Worm (Caenorhabditis elegans) whole organism, late embryonic: ENCODE measurements around the gene oef-1.

Experiments
- C38D4.7 ChIP-seq: fragments of 200-800 bp; sonication (Bioruptor generic); optimal IDR thresholded peaks from 2 replicates; lab custom pipeline; 2018; ENCODE audit warnings: mild to moderate bottlenecking, missing genetic modification characterization, moderate library complexity, missing compliant biosample characterization
- F13H6.1 ChIP-seq: sonication (generic microtip); optimal IDR thresholded peaks from 2 replicates; lab custom pipeline; 2016; ENCODE audit warnings: missing genetic modification characterization, missing compliant biosample characterization
- K02D7.2 ChIP-seq: sonication (generic microtip); optimal IDR thresholded peaks from 2 replicates; lab custom pipeline; 2017; ENCODE audit warnings: mild to moderate bottlenecking, missing genetic modification characterization, missing compliant biosample characterization
- ama-1 ChIP-seq: fragments of 150-350 bp; optimal IDR thresholded peaks from 2 replicates; lab custom pipeline; 2014
- ceh-14 ChIP-seq: sonication (generic microtip); optimal IDR thresholded peaks from 2 replicates; lab custom pipeline; 2016; ENCODE audit warnings: missing genotype, missing genetic modification characterization, missing compliant biosample characterization
- ceh-18 ChIP-seq: sonication (generic microtip); optimal IDR thresholded peaks from 2 replicates; lab custom pipeline; 2016; ENCODE audit warnings: missing genetic modification characterization, missing compliant biosample characterization
- ceh-2 ChIP-seq: sonication (generic microtip); optimal IDR thresholded peaks from 2 replicates; lab custom pipeline; 2016; ENCODE audit warnings: missing genotype, missing genetic modification characterization, missing compliant biosample characterization
- ceh-22 ChIP-seq: sonication (generic microtip); optimal IDR thresholded peaks from 2 replicates; lab custom pipeline; 2017; ENCODE audit warnings: missing biosample characterization, missing genetic modification characterization
- ceh-30 ChIP-seq: fragments of 150-350 bp; optimal IDR thresholded peaks from 2 replicates; lab custom pipeline; 2014; ENCODE audit warnings: missing biosample characterization, missing genetic modification characterization
- ceh-34 ChIP-seq: sonication (generic microtip); optimal IDR thresholded peaks from 2 replicates; lab custom pipeline; 2016; ENCODE audit warnings: mild to moderate bottlenecking, missing genetic modification characterization, missing compliant biosample characterization
- ceh-45 ChIP-seq: fragments of 200-800 bp; sonication (Bioruptor generic); IDR thresholded peaks from 2 replicates; pipeline ENCODE4 v1.3.6; 2022; ENCODE audit warnings: missing genetic modification reagents, missing genetic modification characterization, missing compliant biosample characterization
- ceh-48 ChIP-seq: sonication (generic microtip); optimal IDR thresholded peaks from 2 replicates; lab custom pipeline; 2016; ENCODE audit warnings: missing genetic modification characterization, inconsistent platforms, missing compliant biosample characterization
- dmd-4 ChIP-seq: sonication (generic microtip); optimal IDR thresholded peaks from 2 replicates; lab custom pipeline; 2016; ENCODE audit warnings: borderline replicate concordance, missing genetic modification characterization, missing compliant biosample characterization
- dve-1 ChIP-seq: sonication (generic microtip); optimal IDR thresholded peaks from 2 replicates; lab custom pipeline; 2017; ENCODE audit warnings: antibody characterized with exemption, mild to moderate bottlenecking, missing genetic modification characterization, missing compliant biosample characterization
- elt-2 ChIP-seq: sonication (generic microtip); optimal IDR thresholded peaks from 2 replicates; lab custom pipeline; 2016; ENCODE audit warnings: missing genetic modification reagents, missing genetic modification characterization, missing compliant biosample characterization
- ets-4 ChIP-seq: sonication (generic microtip); optimal IDR thresholded peaks from 2 replicates; lab custom pipeline; 2016; ENCODE audit warnings: missing genetic modification characterization, missing compliant biosample characterization
- fkh-10 ChIP-seq: fragments of 150-350 bp; optimal IDR thresholded peaks from 2 replicates; lab custom pipeline; 2014; ENCODE audit warnings: missing biosample characterization, missing genetic modification reagents, missing genetic modification characterization
- gmeb-2 ChIP-seq: sonication (generic microtip); optimal IDR thresholded peaks from 2 replicates; lab custom pipeline; 2016; ENCODE audit warnings: missing genetic modification characterization, inconsistent platforms, missing compliant biosample characterization
- hlh-13 ChIP-seq: fragments of 200-800 bp; sonication (Bioruptor generic); optimal IDR thresholded peaks from 2 replicates; lab custom pipeline; 2018; ENCODE audit warnings: mild to moderate bottlenecking, missing genetic modification characterization, missing compliant biosample characterization
- hlh-6 ChIP-seq: sonication (generic microtip); optimal IDR thresholded peaks from 2 replicates; lab custom pipeline; 2016; ENCODE audit warnings: missing genotype, missing genetic modification characterization, missing compliant biosample characterization
- madf-2 ChIP-seq: sonication (generic microtip); optimal IDR thresholded peaks from 2 replicates; lab custom pipeline; 2017; ENCODE audit warnings: missing genetic modification characterization, missing compliant biosample characterization
- nfya-1 ChIP-seq: sonication (generic microtip); optimal IDR thresholded peaks from 2 replicates; lab custom pipeline; 2017; ENCODE audit warnings: missing genetic modification characterization, mild to moderate bottlenecking, missing compliant biosample characterization, antibody characterized with exemption, moderate library complexity
- npax-4 ChIP-seq: sonication (generic microtip); optimal IDR thresholded peaks from 2 replicates; lab custom pipeline; 2016; ENCODE audit warnings: missing genetic modification characterization, missing compliant biosample characterization
- odd-2 ChIP-seq: sonication (generic microtip); optimal IDR thresholded peaks from 2 replicates; lab custom pipeline; 2017; ENCODE audit warnings: antibody characterized with exemption, mild to moderate bottlenecking, missing genetic modification characterization, missing compliant biosample characterization
- pha-2 ChIP-seq: sonication (generic microtip); optimal IDR thresholded peaks from 2 replicates; lab custom pipeline; 2017; ENCODE audit warnings: mild to moderate bottlenecking, missing genetic modification characterization, missing compliant biosample characterization
- pha-4 ChIP-seq: fragments of 150-350 bp; optimal IDR thresholded peaks from 2 replicates; lab custom pipeline; 2018; ENCODE audit warnings: missing biosample characterization, missing genetic modification reagents, missing genetic modification characterization
- pqm-1 ChIP-seq: sonication (generic microtip); optimal IDR thresholded peaks from 2 replicates; lab custom pipeline; 2016; ENCODE audit warnings: missing genetic modification characterization, missing compliant biosample characterization
- pros-1 ChIP-seq: fragments of 150-350 bp; optimal IDR thresholded peaks from 2 replicates; lab custom pipeline; 2014; ENCODE audit warnings: missing biosample characterization, missing genetic modification reagents, missing genetic modification characterization
- sdc-2 ChIP-seq: sonication (generic microtip); optimal IDR thresholded peaks from 2 replicates; lab custom pipeline; 2016; ENCODE audit warnings: missing genotype, missing genetic modification characterization, missing compliant biosample characterization
- sox-2 ChIP-seq: fragments of 200-800 bp; sonication (Bioruptor generic); IDR thresholded peaks from 2 replicates; pipeline ENCODE4 v1.3.6; 2022; ENCODE audit warnings: missing genetic modification reagents, missing genetic modification characterization, missing compliant biosample characterization
- sox-4 ChIP-seq: sonication (generic microtip); optimal IDR thresholded peaks from 2 replicates; lab custom pipeline; 2017; ENCODE audit warnings: mild to moderate bottlenecking, missing genetic modification characterization, inconsistent platforms, missing compliant biosample characterization
- syd-9 ChIP-seq: sonication (generic microtip); optimal IDR thresholded peaks from 2 replicates; lab custom pipeline; 2016; ENCODE audit warnings: mild to moderate bottlenecking, missing genetic modification characterization, moderate library complexity, missing compliant biosample characterization
- tbx-7 ChIP-seq: sonication (generic microtip); optimal IDR thresholded peaks from 2 replicates; lab custom pipeline; 2016; ENCODE audit warnings: missing genotype, missing genetic modification characterization, missing compliant biosample characterization
- unc-3 ChIP-seq, 2 experiments: fragments of 200-800 bp in 1 of 2; sonication (Bioruptor generic) in 1 of 2; sonication (generic microtip) in 1 of 2; conservative IDR thresholded peaks in 1 of 2; optimal IDR thresholded peaks in 1 of 2; 2 replicates each; pipeline versions ENCODE4 v1.3.6 to Lab custom; 2016 to 2022; ENCODE audit warnings: missing compliant biosample characterization in 2 of 2, missing genetic modification characterization in 2 of 2, missing genetic modification reagents in 1 of 2
- unc-55 ChIP-seq: sonication (generic microtip); optimal IDR thresholded peaks from 2 replicates; lab custom pipeline; 2017; ENCODE audit warnings: missing biosample characterization, missing genetic modification reagents, missing genetic modification characterization
- unc-86 ChIP-seq: sonication (generic microtip); optimal IDR thresholded peaks from 2 replicates; lab custom pipeline; 2016; ENCODE audit warnings: missing genetic modification characterization, missing compliant biosample characterization
- zip-5 ChIP-seq: sonication (generic microtip); optimal IDR thresholded peaks from 2 replicates; lab custom pipeline; 2016; ENCODE audit warnings: missing genetic modification characterization, missing compliant biosample characterization
- ztf-16 ChIP-seq: sonication (generic microtip); optimal IDR thresholded peaks from 2 replicates; lab custom pipeline; 2017; ENCODE audit warnings: missing genetic modification characterization, missing compliant biosample characterization

oef-1 gene

ce11 chrIV:7547843-7548578 is at the start of gene oef-1, which contains the start of gene cdd-2:
TSS of gene oef-1 (plus strand) at chrIV:7548417.
TSS of gene cdd-2 (minus strand) at chrIV:7547893.
- TF ChIP-seq hlh-13 (GFP tag; lab: Kevin White, UChicago) = no peak
- TF ChIP-seq ets-4 (tag; lab: Kevin White, UChicago) = no peak
- no peak for TF ChIP-seq unc-55 (GFP tag; lab: Kevin White, UChicago)
- TF ChIP-seq ceh-22 = no peak
- no peak for TF ChIP-seq ceh-48 (tag; lab: Kevin White, UChicago)
- TF ChIP-seq pqm-1 (tag; lab: Kevin White, UChicago) = no peak
- no peak for TF ChIP-seq ceh-18
- no peak for TF ChIP-seq hlh-6
- TF ChIP-seq ceh-14 (tag; lab: Kevin White, UChicago) = no peak
- TF ChIP-seq sox-2 (GFP tag; lab: Robert Waterston, UW) = no peak

ce11 chrIV:7499302-7499701 is 48.9 kb upstream of the oef-1 start:
- TF ChIP-seq sdc-2 (tag; lab: Kevin White, UChicago) = no peak
- TF ChIP-seq gmeb-2 = no peak
- no peak for TF ChIP-seq odd-2 (tag; lab: Kevin White, UChicago)
- TF ChIP-seq unc-86 = no peak
- no peak for TF ChIP-seq F13H6.1 (tag; lab: Kevin White, UChicago)
- TF ChIP-seq unc-3 (GFP tag; conservative IDR thresholded peaks at IDR 0.05; lab: Robert Waterston, UW) = no peak
- TF ChIP-seq unc-3 (tag; optimal IDR thresholded peaks at IDR 0.05; lab: Kevin White, UChicago) = no peak
- no peak for TF ChIP-seq C38D4.7 (GFP tag; lab: Kevin White, UChicago)
- no peak for TF ChIP-seq madf-2 (tag; lab: Kevin White, UChicago)
- no peak for TF ChIP-seq ama-1 (lab: Kevin White, UChicago)
- no peak for TF ChIP-seq npax-4
- no peak for TF ChIP-seq ceh-45 (GFP tag; lab: Robert Waterston, UW)
- TF ChIP-seq K02D7.2 = no peak
- no peak for TF ChIP-seq ceh-22
- TF ChIP-seq pros-1 (tag; lab: Kevin White, UChicago) = no peak
- no peak for TF ChIP-seq ztf-16 (tag; lab: Kevin White, UChicago)
- TF ChIP-seq ceh-30 (tag; lab: Kevin White, UChicago) = no peak
- no peak for TF ChIP-seq hlh-13 (GFP tag; lab: Kevin White, UChicago)
- no peak for TF ChIP-seq dve-1 (tag; lab: Kevin White, UChicago)
- no peak for TF ChIP-seq unc-55 (GFP tag; lab: Kevin White, UChicago)
- no peak for TF ChIP-seq ceh-14 (tag; lab: Kevin White, UChicago)

- no peak for TF ChIP-seq ceh-30 (tag; lab: Kevin White, UChicago)
- no peak for TF ChIP-seq tbx-7 (tag; lab: Kevin White, UChicago)
Measured at ce11 chrIV:7500924-7501323, 47.3 kb upstream of the oef-1 start.

ce11 chrIV:7501337-7501736 is 46.9 kb upstream of the oef-1 start, which contains the start of gene F55G1.15:
TSS of gene F55G1.15 (minus strand) at chrIV:7501437.
- TF ChIP-seq pha-4 (no peak), pha-2 (tag; lab: Kevin White, UChicago) (no peak), elt-2 (tag; lab: Kevin White, UChicago) (no peak), fkh-10 (no peak), sdc-2 (tag; lab: Kevin White, UChicago) (no peak), ceh-34 (tag; lab: Kevin White, UChicago) (no peak), ceh-18 (no peak), nfya-1 (no peak), zip-5 (no peak), dmd-4 (tag; lab: Kevin White, UChicago) (no peak), syd-9 (no peak), ceh-2 (tag; lab: Kevin White, UChicago) (no peak), sox-4 (no peak)
